Worm (Caenorhabditis elegans) whole organism, mixed stage, embryonic: ENCODE measurements around the gene cyn-8.

Experiments used
- mep-1 ChIP-seq: fragments of 150-350 bp; optimal IDR thresholded peaks from 2 replicates; lab custom pipeline; 2017; ENCODE audit warnings: missing biosample characterization, missing genetic modification reagents, missing genetic modification characterization, inconsistent platforms
- nhr-237 ChIP-seq: fragments of 150-350 bp; optimal IDR thresholded peaks from 2 replicates; lab custom pipeline; 2014; ENCODE audit warnings: missing biosample characterization, missing genetic modification characterization
- pha-4 ChIP-seq: fragments of 150-350 bp; optimal IDR thresholded peaks from 2 replicates; lab custom pipeline; 2018; ENCODE audit warnings: missing biosample characterization, missing genetic modification reagents, missing genetic modification characterization
- snpc-4 ChIP-seq: fragments of 150-350 bp; optimal IDR thresholded peaks from 2 replicates; lab custom pipeline; 2014; ENCODE audit warnings: missing biosample characterization, missing genetic modification characterization
- unc-62 ChIP-seq: fragments of 150-350 bp; optimal IDR thresholded peaks from 2 replicates; lab custom pipeline; 2014; ENCODE audit warnings: missing biosample characterization, missing genetic modification reagents, missing genetic modification characterization
- ztf-11 ChIP-seq: fragments of 150-350 bp; optimal IDR thresholded peaks from 2 replicates; lab custom pipeline; 2014; ENCODE audit warnings: missing biosample characterization, missing genetic modification characterization

ce11 chrX:8944078-8944477 lies 33.0 kb downstream of the cyn-8 start:
- TF ChIP-seq pha-4 (tag; lab: Kevin White, UChicago) = no peak
- TF ChIP-seq unc-62 (GFP tag; lab: Kevin White, UChicago) = no peak
- TF ChIP-seq ztf-11 (tag; lab: Kevin White, UChicago) = no peak
- no peak for TF ChIP-seq mep-1
- TF ChIP-seq snpc-4 = no peak
- no peak for TF ChIP-seq nhr-237 (tag; lab: Kevin White, UChicago)
